Comparison of ENCODE assay signal across 2 fruit fly cellular contexts in the genomic region with DNA sequence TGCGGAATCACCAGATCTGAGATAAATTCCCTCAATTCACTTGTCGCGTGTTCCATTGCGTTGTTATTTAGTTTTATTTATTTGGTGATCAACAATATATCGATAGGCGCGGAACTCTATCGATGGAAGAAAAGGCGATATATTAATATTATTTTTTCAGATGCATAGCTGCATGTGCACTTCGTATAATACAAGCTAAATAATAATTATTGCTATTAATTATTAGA.
A peak's percentile ranks its signal among the peaks of the same experiment; 100 is the strongest.
TF ChIP-seq lines count a peak whose summit lies in the region.

A gene (minus strand): TSS at position 101 of the 227 bp plus-strand sequence.

- TF ChIP-seq CTCF in whole organism, embryonic (GFP tag; optimal IDR thresholded peaks at IDR 0.05; lab: Kevin White, UChicago): no peak

TF ChIP-seq in whole organism, embryonic, 481 proteins besides CTCF, POLR2A, EP300 and RAD21:
- TF ChIP-seq CG3995 (GFP tag; optimal IDR thresholded peaks at IDR 0.05; lab: Kevin White, UChicago) (peak; percentile 84), MBD-R2 (GFP tag; IDR thresholded peaks at IDR 0.05; lab: Robert Waterston, UW) (peak; percentile 49), CG4360 (GFP tag; IDR thresholded peaks at IDR 0.05; lab: Robert Waterston, UW) (no peak), CG17802 (tag; optimal IDR thresholded peaks at IDR 0.05; lab: Kevin White, UChicago) (no peak)
TF ChIP-seq in whole organism, embryonic: peak in this region for 2.

TF ChIP-seq in whole organism, wandering third instar larva, 38 proteins besides CTCF, POLR2A, EP300 and RAD21:
- no peak for TF ChIP-seq dl (GFP tag; optimal IDR thresholded peaks at IDR 0.05; lab: Kevin White, UChicago; ENCODE audit: insufficient read depth in 1 of 2, partially characterized antibody in 2 of 2)
- peak; percentile 45 for TF ChIP-seq sage (GFP tag; optimal IDR thresholded peaks at IDR 0.05; lab: Kevin White, UChicago)
